Fruit fly (Drosophila melanogaster) Kc167 (cell line): Measurements from ENCODE around the gene hale.
A peak's percentile ranks its signal among the peaks of the same experiment; 100 is the strongest.

Experiments used
- Myc ChIP-seq: fragments of >200 bp; optimal IDR thresholded peaks from 2 replicates; lab custom pipeline; 2017; ENCODE audit warnings: missing external identifiers
- Sin3A ChIP-seq: fragments of >200 bp; optimal IDR thresholded peaks from 2 replicates; lab custom pipeline; 2018; ENCODE audit warnings: missing external identifiers
- h ChIP-seq: fragments of >200 bp; optimal IDR thresholded peaks from 3 replicates; lab custom pipeline; 2018; ENCODE audit warnings: missing external identifiers
- insv ChIP-seq: fragments of >200 bp; optimal IDR thresholded peaks from 3 replicates; lab custom pipeline; 2018; ENCODE audit warnings: missing external identifiers
- psq ChIP-seq: fragments of >200 bp; optimal IDR thresholded peaks from 2 replicates; lab custom pipeline; 2017; ENCODE audit warnings: missing external identifiers
- ttk ChIP-seq: sonication (Bioruptor generic); optimal IDR thresholded peaks from 2 replicates; lab custom pipeline; 2017; ENCODE audit warnings: missing external identifiers

hale gene

DNA sequence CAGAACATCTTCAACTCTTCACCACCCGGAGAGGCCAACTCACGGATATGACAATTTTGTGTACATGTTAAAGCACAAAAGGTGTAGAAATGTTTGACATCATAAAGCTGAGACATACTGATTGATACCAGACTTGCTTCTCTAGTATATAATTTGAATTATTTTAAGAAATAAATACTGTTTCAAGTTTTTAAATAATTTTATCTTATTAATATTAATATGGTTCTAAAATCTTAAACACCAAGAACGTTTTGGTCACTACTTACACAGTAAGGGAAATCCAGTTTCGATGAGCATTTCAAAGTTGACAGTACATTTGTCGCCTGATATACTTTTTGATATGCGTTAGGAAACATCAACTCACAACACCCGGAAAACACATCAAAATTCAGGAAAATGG is at the start of gene hale, which contains the start of gene schuy:
Gene hale, minus strand, starts transcription at position 101 of the 400 bp plus-strand sequence.
Gene schuy, plus strand, starts transcription at position 326 of the 400 bp plus-strand sequence.
- TF ChIP-seq psq (lab: Kevin White, UChicago), result no peak
- TF ChIP-seq insv (lab: Kevin White, UChicago), result no peak

DNA sequence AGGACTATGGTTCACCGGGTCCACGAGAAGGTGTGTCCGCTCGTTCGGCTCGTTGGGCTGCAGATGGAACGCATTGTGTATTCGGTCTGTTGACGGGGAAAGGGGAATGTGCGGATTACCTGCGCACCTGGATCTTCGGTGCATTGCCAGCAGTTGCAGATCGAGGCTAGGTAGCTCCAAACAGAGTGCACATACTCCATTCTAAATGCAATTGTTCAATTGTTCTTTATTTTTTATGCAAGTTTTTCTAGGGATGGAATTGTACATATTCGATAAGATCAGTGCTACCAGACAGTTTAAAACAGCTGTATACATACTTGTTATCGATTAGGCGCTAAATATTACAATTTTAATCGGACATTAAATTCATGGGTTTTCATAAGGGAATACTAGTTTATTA is 43.1 kb upstream of the hale start, which contains the start of gene Lamtor1:
Gene Lamtor1, minus strand, starts transcription at position 268 of the 400 bp plus-strand sequence.
- TF ChIP-seq insv (lab: Kevin White, UChicago) (no peak), psq (lab: Kevin White, UChicago) (peak; percentile 79)

DNA sequence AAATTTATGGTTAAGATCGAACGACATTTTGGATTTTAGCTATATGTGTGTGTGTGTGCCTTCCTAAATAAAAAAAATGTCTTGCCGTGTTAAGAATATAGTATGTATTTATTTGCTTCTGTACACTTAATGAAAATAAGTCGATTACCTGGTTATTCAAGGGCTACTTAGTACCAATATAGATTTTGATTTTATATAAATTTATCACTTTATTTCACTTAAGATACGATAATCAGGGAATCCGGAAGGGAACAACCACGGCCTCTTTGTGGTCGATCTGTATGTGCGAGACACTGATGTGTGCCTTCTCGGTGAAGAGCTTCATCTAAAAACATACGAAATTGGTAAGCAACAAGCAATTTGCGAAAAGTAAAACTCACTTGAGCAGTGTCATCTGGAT is 42.1 kb upstream of the hale start, which contains the start of gene CG14183:
Gene CG14183, minus strand, starts transcription at position 101 of the 400 bp plus-strand sequence.
- TF ChIP-seq ttk (no peak), insv (lab: Kevin White, UChicago) (no peak), h (lab: Kevin White, UChicago) (no peak), psq (lab: Kevin White, UChicago) (no peak), Sin3A (no peak), Myc (lab: Kevin White, UChicago) (no peak)

DNA sequence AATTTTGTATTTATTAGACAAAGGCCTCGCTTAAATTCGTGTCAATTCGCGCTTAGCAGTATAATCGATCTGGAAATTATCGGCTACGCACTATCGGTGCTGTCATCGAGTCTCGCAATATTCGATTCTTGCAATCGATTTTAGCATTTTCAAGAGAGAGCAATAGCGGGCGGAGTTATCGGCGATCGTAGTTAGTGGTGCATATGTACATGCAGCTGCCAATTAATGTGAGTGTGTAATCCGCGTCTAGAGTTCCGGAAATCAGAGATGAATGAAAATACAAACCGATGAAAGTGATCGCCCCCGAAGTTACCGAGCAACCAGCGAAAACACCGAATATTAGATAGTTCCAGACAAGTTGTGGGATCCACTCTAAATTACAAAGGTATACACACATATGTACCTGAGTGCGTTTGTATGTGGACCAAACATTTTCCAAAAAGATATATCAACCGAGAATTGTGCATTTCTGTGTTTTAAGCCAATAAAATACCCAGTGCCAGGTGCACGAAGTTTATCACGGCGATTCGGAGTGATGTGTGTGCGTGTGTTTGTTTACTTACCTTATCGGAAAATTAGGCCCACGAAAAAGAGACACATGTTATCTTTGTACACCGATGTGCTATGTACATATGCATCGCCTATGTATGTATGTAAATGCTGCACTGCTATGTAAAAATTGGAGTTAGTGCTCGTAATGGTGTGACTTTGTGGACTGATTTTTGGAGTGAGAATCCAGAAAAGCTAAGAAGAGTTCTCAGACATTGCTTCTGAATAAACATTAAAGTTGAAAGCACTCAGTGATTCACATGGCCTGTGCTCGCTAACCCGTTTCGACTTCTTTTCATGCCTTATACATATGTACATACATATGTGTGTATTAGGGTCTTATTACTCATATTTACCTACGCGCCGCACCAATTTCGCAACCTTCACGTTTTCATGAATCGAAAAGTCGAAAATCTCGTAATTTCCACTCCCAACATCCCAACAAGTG is 20.9 kb upstream of the hale start:
- TF ChIP-seq psq (lab: Kevin White, UChicago), result peak; percentile 78
- TF ChIP-seq insv (lab: Kevin White, UChicago), result no peak

DNA sequence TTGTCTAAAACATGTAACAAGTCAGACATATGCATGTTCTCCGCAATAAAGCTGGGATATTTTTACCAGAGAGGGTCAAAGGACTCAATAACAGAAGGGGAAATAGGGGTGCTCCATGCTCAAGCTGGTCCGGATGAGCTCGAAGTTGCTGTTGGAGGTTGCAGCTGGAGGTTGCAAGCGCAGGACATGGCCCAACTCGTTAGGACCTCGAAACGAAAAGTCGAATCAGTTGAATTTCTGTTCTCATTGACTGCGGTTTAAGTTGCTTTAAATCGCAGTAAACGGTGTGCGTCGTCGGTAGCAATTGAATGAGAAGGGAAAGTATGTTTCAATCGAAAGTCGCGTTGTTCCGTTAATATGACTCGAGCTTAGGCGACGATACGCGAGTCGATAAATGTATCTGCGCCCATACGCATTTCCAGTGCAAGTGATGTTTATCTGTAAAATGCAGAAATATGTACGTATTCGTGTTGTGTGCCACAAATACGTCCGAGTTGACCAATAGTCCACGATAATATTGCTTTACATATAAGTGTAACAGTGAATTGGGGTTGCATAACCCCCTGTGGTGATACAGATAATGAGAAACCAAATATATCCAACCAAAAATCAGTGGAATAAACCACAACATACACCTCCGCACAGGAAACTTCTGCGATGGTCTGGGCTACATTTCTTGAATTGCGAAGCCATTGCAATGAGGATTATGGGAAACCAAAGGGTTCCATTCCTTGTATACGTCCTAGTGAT is 19.5 kb upstream of the hale start, which contains the start of gene kug:
Gene kug, plus strand, starts transcription at position 269 of the 750 bp plus-strand sequence.
- TF ChIP-seq Myc (lab: Kevin White, UChicago), result no peak
- no peak for TF ChIP-seq h (lab: Kevin White, UChicago)
- no peak for TF ChIP-seq ttk
- TF ChIP-seq Sin3A, result no peak
- no peak for TF ChIP-seq insv (lab: Kevin White, UChicago)
- no peak for TF ChIP-seq psq (lab: Kevin White, UChicago)

DNA sequence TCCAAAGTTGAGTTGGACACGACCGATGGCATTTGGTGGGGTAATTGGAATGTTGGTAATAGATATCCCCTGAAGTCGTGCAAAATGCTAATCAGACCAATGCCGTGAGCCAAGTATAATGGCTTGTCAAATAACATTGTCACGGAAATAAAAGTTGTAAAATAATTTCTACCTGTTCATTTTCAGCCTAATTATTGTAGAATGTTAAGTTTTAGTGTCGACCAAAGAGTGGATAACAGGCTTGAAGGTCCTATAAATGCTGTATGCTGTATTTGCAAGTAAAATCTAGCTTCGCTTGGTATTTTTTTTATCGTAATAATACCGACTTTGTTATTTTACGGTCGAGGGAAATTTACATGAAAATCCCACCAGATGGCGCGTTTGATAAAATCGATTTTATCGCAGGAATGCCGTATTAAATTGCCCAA is 18.8 kb upstream of the hale start:
- TF ChIP-seq ttk (no peak), Sin3A (no peak), insv (lab: Kevin White, UChicago) (no peak), Myc (lab: Kevin White, UChicago) (no peak), psq (lab: Kevin White, UChicago) (no peak), h (lab: Kevin White, UChicago) (no peak)

DNA sequence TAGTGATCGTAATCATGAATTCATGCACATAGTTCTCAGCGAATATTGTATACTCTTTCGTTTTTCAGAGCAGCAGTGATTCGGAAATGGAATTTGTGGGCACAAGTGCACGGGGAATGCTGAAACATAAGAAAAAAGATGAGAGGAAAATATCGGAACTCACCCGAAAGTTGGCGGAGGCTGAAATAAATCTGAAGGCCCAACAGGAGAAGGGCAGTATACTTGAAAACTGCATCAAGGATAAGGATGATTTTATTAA is 17.5 kb upstream of the hale start:
- TF ChIP-seq psq (lab: Kevin White, UChicago) (no peak), Myc (lab: Kevin White, UChicago) (no peak), h (lab: Kevin White, UChicago) (no peak), insv (lab: Kevin White, UChicago) (no peak), ttk (no peak), Sin3A (no peak)

DNA sequence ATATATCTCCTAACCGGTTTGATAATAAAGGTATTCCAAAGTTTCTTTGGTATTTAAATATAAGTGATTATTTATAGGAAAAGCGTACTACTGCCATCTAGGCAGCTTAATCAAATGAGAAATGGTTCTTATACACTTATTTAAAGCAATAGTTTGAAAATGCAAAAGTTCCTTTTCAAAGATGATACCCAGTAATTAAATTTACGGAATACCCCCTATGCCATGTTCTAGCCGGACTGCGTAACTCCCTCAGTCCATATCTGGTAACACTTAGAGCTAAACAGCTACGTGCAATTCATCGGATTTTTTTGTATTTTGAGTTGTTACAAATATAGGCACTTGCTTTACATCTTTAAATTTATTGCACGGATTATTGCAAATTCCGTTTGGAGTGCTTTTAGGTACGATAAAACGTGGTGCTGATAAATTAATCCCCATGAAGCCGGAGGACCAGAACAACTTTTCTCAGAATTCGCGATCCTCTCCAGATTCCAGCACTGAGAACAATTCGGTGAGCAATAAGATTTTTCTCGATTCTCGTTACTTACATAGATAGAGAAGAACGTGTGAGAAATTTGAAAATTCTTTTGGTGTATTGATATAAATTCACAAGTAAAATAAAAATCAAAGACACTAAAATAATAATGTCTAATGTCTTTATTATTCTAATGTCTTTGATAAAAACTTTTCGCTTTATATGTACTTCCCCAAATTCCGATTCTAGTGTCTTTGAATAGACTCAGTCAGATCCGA is 17.0 kb upstream of the hale start, which contains the start of gene CG7668:
Gene CG7668, plus strand, starts transcription at position 255 of the 753 bp plus-strand sequence.
- TF ChIP-seq Sin3A (no peak), ttk (no peak), h (lab: Kevin White, UChicago) (no peak), Myc (lab: Kevin White, UChicago) (no peak), insv (lab: Kevin White, UChicago) (no peak), psq (lab: Kevin White, UChicago) (no peak)

DNA sequence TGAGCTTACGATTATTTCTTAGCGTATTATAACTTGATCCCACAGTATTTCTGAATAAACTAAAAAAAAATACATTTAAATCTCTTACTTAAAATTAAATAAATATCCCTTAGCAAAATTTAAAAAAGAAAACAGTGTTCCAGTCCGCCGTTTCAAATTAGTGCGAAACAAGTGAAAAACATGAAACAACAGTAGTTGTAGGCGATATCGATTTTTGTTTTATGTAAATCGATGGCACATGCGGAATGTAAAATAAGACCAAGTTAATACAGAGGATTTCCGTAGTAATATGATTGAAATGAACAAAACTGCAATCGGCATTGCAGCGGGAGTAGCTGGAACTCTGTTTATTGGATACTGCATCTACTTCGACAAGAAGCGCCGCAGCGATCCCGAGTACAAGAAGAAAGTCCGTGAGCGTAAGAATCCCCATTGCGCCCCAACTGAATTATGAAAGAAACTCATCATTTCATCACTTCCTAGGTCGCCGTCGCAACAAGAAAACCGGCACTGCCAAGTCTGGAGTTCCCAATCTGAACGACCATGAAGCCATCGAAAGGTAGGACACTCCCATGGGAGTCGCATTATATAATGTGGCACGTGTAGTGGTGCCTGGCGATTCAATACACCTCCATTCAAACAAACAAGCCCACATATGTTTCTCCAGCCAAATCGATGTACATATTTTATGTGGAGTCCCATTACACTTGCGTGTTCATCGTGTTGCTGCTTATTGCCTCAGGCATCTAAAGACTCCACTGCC is 15.4 kb upstream of the hale start:
- TF ChIP-seq h (lab: Kevin White, UChicago) (no peak), Sin3A (no peak), ttk (no peak), psq (lab: Kevin White, UChicago) (no peak), Myc (lab: Kevin White, UChicago) (no peak), insv (lab: Kevin White, UChicago) (no peak)

DNA sequence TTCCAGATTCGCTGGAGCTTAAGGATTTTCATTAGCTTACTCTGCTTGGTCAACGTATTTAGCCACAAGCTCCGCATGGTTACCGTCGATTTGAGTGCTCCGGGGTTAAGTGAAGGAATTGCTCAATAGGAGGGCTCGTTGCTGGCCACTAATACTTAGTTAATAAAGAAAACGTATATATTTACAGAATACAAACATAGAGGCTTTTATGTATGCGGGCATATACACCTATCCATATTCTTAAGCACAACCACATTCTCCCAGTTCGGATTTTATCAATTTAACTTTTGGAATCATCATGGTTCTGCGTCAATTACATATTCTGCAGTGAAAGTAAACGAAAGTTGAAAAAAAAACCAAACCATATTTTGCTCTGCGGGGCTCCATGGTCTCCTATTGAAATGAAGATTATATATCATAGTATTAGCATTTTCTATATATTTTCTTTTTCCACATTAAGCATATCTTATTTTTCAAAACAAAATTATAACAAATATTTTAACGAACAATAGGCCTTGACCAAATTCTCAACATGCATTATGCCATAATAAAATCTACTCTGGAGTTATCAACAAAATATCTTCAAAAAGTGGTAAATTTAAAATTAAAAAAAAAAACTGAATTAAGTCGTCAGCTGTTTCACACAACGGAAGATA is 14.5 kb upstream of the hale start, which contains the start of the genes Tom20 and Gabat:
Gene Tom20, plus strand, starts transcription at position 564 of the 656 bp plus-strand sequence.
Gene Gabat, minus strand, starts transcription at position 606 of the 656 bp plus-strand sequence.
- no peak for TF ChIP-seq h (lab: Kevin White, UChicago)
- TF ChIP-seq ttk, result no peak
- no peak for TF ChIP-seq Myc (lab: Kevin White, UChicago)
